Fruit fly (Drosophila melanogaster): ENCODE data around the gene escl.

Gene escl

dm6 chr2L:11980075-11980474 is 10.7 kb upstream of the escl start (continued):
- TF ChIP-seq aop (GFP tag; IDR thresholded peaks at IDR 0.05) (no peak), CG1792 (GFP tag; optimal IDR thresholded peaks at IDR 0.05) (no peak), pnt (GFP tag; optimal IDR thresholded peaks at IDR 0.05) (no peak), Dad (GFP tag; optimal IDR thresholded peaks at IDR 0.05) (no peak), CG11456 (GFP tag; IDR thresholded peaks at IDR 0.05) (no peak), onecut (GFP tag; IDR thresholded peaks at IDR 0.05) (no peak), sima (GFP tag; optimal IDR thresholded peaks at IDR 0.05) (no peak), CG8281 (tag; optimal IDR thresholded peaks at IDR 0.05) (no peak), grau (tag; optimal IDR thresholded peaks at IDR 0.05) (peak; percentile 27), Dref (GFP tag; IDR thresholded peaks at IDR 0.05) (no peak), Sox102F (GFP tag; optimal IDR thresholded peaks at IDR 0.05) (peak; percentile 12), Ssrp (tag; optimal IDR thresholded peaks at IDR 0.05) (peak; percentile 8), CG9437 (GFP tag; optimal IDR thresholded peaks at IDR 0.05) (no peak), CG8478 (optimal IDR thresholded peaks at IDR 0.05) (no peak), nmo (GFP tag; optimal IDR thresholded peaks at IDR 0.05) (peak; percentile 28), jing (GFP tag; optimal IDR thresholded peaks at IDR 0.05) (no peak), CG3847 (GFP tag; IDR thresholded peaks at IDR 0.05) (no peak), CG12104 (GFP tag; optimal IDR thresholded peaks at IDR 0.05) (no peak), Opbp (GFP tag; IDR thresholded peaks at IDR 0.05; ENCODE audit: partially characterized antibody) (no peak), ci (GFP tag; IDR thresholded peaks at IDR 0.05) (no peak), CG2116 (GFP tag; optimal IDR thresholded peaks at IDR 0.05) (no peak), CG2202 (tag; optimal IDR thresholded peaks at IDR 0.05) (no peak), Hr39 (optimal IDR thresholded peaks at IDR 0.05) (no peak), CG18262 (tag; optimal IDR thresholded peaks at IDR 0.05) (peak; percentile 20), slbo (GFP tag; IDR thresholded peaks at IDR 0.05) (no peak), CG14710 (tag; optimal IDR thresholded peaks at IDR 0.05) (peak; percentile 7), CG9797 (GFP tag; optimal IDR thresholded peaks at IDR 0.05) (no peak), stwl (tag; optimal IDR thresholded peaks at IDR 0.05) (no peak), otp (GFP tag; IDR thresholded peaks at IDR 0.05) (no peak), CG8089 (GFP tag; optimal IDR thresholded peaks at IDR 0.05) (no peak), pzg (GFP tag; optimal IDR thresholded peaks at IDR 0.05) (no peak), Hmx (GFP tag; optimal IDR thresholded peaks at IDR 0.05) (no peak), amos (GFP tag; IDR thresholded peaks at IDR 0.05; ENCODE audit: partially characterized antibody) (no peak), CG18476 (GFP tag; optimal IDR thresholded peaks at IDR 0.05) (no peak), run (tag; optimal IDR thresholded peaks at IDR 0.05) (no peak), cato (GFP tag; optimal IDR thresholded peaks at IDR 0.05; ENCODE audit: borderline replicate concordance) (no peak), C15 (GFP tag; IDR thresholded peaks at IDR 0.05) (no peak), CG5245 (GFP tag; optimal IDR thresholded peaks at IDR 0.05) (no peak), Elba2 (GFP tag; optimal IDR thresholded peaks at IDR 0.05) (no peak), ems (GFP tag; optimal IDR thresholded peaks at IDR 0.05) (no peak), ranshi (GFP tag; IDR thresholded peaks at IDR 0.05) (no peak), CG4707 (GFP tag; optimal IDR thresholded peaks at IDR 0.05) (no peak), ken (GFP tag; IDR thresholded peaks at IDR 0.05) (no peak), CG7839 (tag; optimal IDR thresholded peaks at IDR 0.05) (peak; percentile 11), Hr51 (GFP tag; optimal IDR thresholded peaks at IDR 0.05) (no peak), emc (GFP tag; optimal IDR thresholded peaks at IDR 0.05) (no peak), CG13624 (GFP tag; optimal IDR thresholded peaks at IDR 0.05) (no peak), sens-2 (GFP tag; IDR thresholded peaks at IDR 0.05) (no peak), Atf3 (GFP tag; optimal IDR thresholded peaks at IDR 0.05) (no peak), CG32767 (GFP tag; IDR thresholded peaks at IDR 0.05) (no peak), abd-A (tag; optimal IDR thresholded peaks at IDR 0.05) (no peak), Poxn (GFP tag; IDR thresholded peaks at IDR 0.05) (no peak), cg (GFP tag; optimal IDR thresholded peaks at IDR 0.05) (no peak)

All from whole organism, embryonic.